Worm (Caenorhabditis elegans) whole organism, young adult: ENCODE results near the gene metl-6.

Experiments used
- ama-1 ChIP-seq, 3 experiments: fragments of 150-350 bp in 1 of 3; sonication (generic microtip) in 2 of 3; optimal IDR thresholded peaks; 2 replicates each; lab custom pipeline; 2014 to 2018; ENCODE audit warnings: missing biosample characterization in 2 of 3, missing genetic modification characterization in 2 of 3, missing genetic modification reagents in 2 of 3
- aptf-2 ChIP-seq: fragments of 200-800 bp; sonication (Bioruptor generic); conservative IDR thresholded peaks from 2 replicates; pipeline ENCODE4 v1.3.6; 2022; ENCODE audit warnings: missing genetic modification reagents, missing genetic modification characterization, missing compliant biosample characterization
- dpff-1 ChIP-seq: sonication (generic microtip); optimal IDR thresholded peaks from 2 replicates; lab custom pipeline; 2017; ENCODE audit warnings: mild to moderate bottlenecking, missing genetic modification characterization, missing compliant biosample characterization
- efl-1 ChIP-seq: fragments of 150-350 bp; optimal IDR thresholded peaks from 2 replicates; lab custom pipeline; 2014; ENCODE audit warnings: missing biosample characterization, missing genetic modification reagents, missing genetic modification characterization
- hmg-20 ChIP-seq: fragments of 200-800 bp; sonication (Bioruptor generic); IDR thresholded peaks from 2 replicates; pipeline ENCODE4 v1.3.6; 2022; ENCODE audit warnings: missing genetic modification reagents, missing genetic modification characterization, missing compliant biosample characterization
- lin-35 ChIP-seq, 3 experiments: fragments of 150-350 bp in 2 of 3; sonication (generic microtip) in 1 of 3; optimal IDR thresholded peaks; 2 replicates each; lab custom pipeline; 2014 to 2018; ENCODE audit warnings: missing biosample characterization in 3 of 3, missing genetic modification characterization in 3 of 3, missing genetic modification reagents in 3 of 3
- mxl-1 ChIP-seq: sonication (generic microtip); optimal IDR thresholded peaks from 2 replicates; lab custom pipeline; 2016; ENCODE audit warnings: missing genetic modification characterization, missing compliant biosample characterization
- nhr-90 ChIP-seq: sonication (generic microtip); optimal IDR thresholded peaks from 2 replicates; lab custom pipeline; 2016; ENCODE audit warnings: missing genotype, mild to moderate bottlenecking, missing genetic modification characterization, missing compliant biosample characterization
- somi-1 ChIP-seq: fragments of 200-800 bp; sonication (Bioruptor generic); optimal IDR thresholded peaks from 2 replicates; lab custom pipeline; 2018; ENCODE audit warnings: mild to moderate bottlenecking, missing genetic modification characterization, missing compliant biosample characterization
- tlf-1 ChIP-seq: fragments of 200-800 bp; sonication (Bioruptor generic); optimal IDR thresholded peaks from 2 replicates; lab custom pipeline; 2018; ENCODE audit warnings: mild to moderate bottlenecking, missing genetic modification characterization, missing compliant biosample characterization
- zim-3 ChIP-seq: sonication (generic microtip); optimal IDR thresholded peaks from 2 replicates; lab custom pipeline; 2017; ENCODE audit warnings: mild to moderate bottlenecking, missing genetic modification characterization, moderate library complexity, missing compliant biosample characterization

DNA sequence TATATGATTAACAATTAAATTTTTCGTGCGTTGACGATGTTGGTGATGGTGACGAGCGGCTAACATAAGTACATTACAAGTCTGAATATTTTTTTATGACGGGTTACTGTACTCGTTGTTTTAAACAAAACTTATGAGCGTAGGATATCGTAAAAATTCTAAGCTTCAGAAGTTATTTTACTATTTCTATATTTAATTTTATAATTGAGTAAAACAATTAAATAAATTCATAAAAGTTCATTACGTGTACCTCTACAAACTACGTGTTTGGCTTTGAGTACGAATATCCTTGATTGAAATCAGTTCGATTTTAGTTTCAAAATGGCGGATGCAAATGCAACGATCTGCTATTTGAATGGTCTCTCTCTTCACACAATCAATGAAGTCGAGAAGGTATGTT lies 6.6 kb upstream of the metl-6 start, which contains the start of gene F37A8.1:
- TF ChIP-seq mxl-1 (tag; lab: Kevin White, UChicago): no peak
- TF ChIP-seq lin-35 (GFP tag; optimal IDR thresholded peaks at IDR 0.05; lab: Kevin White, UChicago): no peak
- no peak for TF ChIP-seq hmg-20
- no peak for TF ChIP-seq somi-1 (GFP tag; lab: Kevin White, UChicago)
- no peak for TF ChIP-seq zim-3 (tag; lab: Kevin White, UChicago)
- TF ChIP-seq efl-1: no peak
- TF ChIP-seq nhr-90: no peak
- TF ChIP-seq dpff-1 (tag; lab: Kevin White, UChicago): no peak
- TF ChIP-seq ama-1 (optimal IDR thresholded peaks at IDR 0.05; lab: Kevin White, UChicago): no peak
- no peak for TF ChIP-seq ama-1 (GFP tag; optimal IDR thresholded peaks at IDR 0.05; lab: Kevin White, UChicago)
- TF ChIP-seq aptf-2: no peak
- TF ChIP-seq tlf-1 (GFP tag; lab: Kevin White, UChicago): no peak
